Fruit fly (Drosophila melanogaster) whole organism, pupa: ENCODE results near the gene MED15.
A peak's percentile ranks its signal among the peaks of the same experiment; 100 is the strongest.
"Not testable (repeated sequence)": the region's sequence is repeated elsewhere in the genome, so short reads cannot be mapped to it uniquely, and the experiment has no call there.

ENCODE experiments used
- CG10348 ChIP-seq: fragments of 200-800 bp; sonication (Bioruptor generic); IDR thresholded peaks from 2 replicates; pipeline ENCODE4 v1.3.6; 2022; ENCODE audit warnings: missing biosample characterization, missing genetic modification characterization
- CG12605 ChIP-seq: fragments of 200-800 bp; sonication (Bioruptor generic); IDR thresholded peaks from 2 replicates; pipeline ENCODE4 v1.3.6; 2022; ENCODE audit warnings: missing biosample characterization, missing genetic modification characterization
- CG13204 ChIP-seq: fragments of 200-800 bp; sonication (Bioruptor generic); optimal IDR thresholded peaks from 2 replicates; lab custom pipeline; 2018; ENCODE audit warnings: missing biosample characterization, mild to moderate bottlenecking, missing genetic modification characterization, moderate library complexity
- CG14655 ChIP-seq: fragments of 200-800 bp; sonication (Bioruptor generic); optimal IDR thresholded peaks from 3 replicates; lab custom pipeline; 2017; ENCODE audit warnings: mild to moderate bottlenecking, missing biosample characterization, missing genetic modification reagents, missing genetic modification characterization
- CG15710 ChIP-seq: fragments of 200-800 bp; sonication (Bioruptor generic); optimal IDR thresholded peaks from 2 replicates; lab custom pipeline; 2018; ENCODE audit warnings: missing biosample characterization, mild to moderate bottlenecking, missing genetic modification characterization, moderate library complexity
- CG17806 ChIP-seq: fragments of 200-800 bp; sonication (Bioruptor generic); optimal IDR thresholded peaks from 2 replicates; lab custom pipeline; 2018; ENCODE audit warnings: missing biosample characterization, mild to moderate bottlenecking, missing genetic modification characterization, moderate library complexity
- CG32121 ChIP-seq: fragments of 200-800 bp; sonication (Bioruptor generic); IDR thresholded peaks from 2 replicates; pipeline ENCODE4 v1.3.6; 2022; ENCODE audit warnings: missing biosample characterization, missing genetic modification characterization
- CG34367 ChIP-seq: fragments of 200-800 bp; sonication (Bioruptor generic); optimal IDR thresholded peaks from 2 replicates; lab custom pipeline; 2018; ENCODE audit warnings: missing biosample characterization, mild to moderate bottlenecking, missing genetic modification characterization
- CG4496 ChIP-seq: fragments of 200-800 bp; sonication (Bioruptor generic); IDR thresholded peaks from 3 replicates; pipeline ENCODE4 v1.3.6; 2022; ENCODE audit warnings: missing biosample characterization, missing genetic modification characterization
- CG8159 ChIP-seq: fragments of 200-800 bp; sonication (Bioruptor generic); optimal IDR thresholded peaks from 3 replicates; lab custom pipeline; 2018; ENCODE audit warnings: missing biosample characterization, mild to moderate bottlenecking, missing genetic modification characterization, moderate library complexity
- CG8301 ChIP-seq: fragments of 200-800 bp; sonication (Bioruptor generic); optimal IDR thresholded peaks from 2 replicates; lab custom pipeline; 2018; ENCODE audit warnings: missing biosample characterization, mild to moderate bottlenecking, missing genetic modification characterization
- CG9948 ChIP-seq: fragments of 200-800 bp; sonication (Bioruptor generic); optimal IDR thresholded peaks from 2 replicates; lab custom pipeline; 2018; ENCODE audit warnings: missing biosample characterization, mild to moderate bottlenecking, missing genetic modification characterization, moderate library complexity
- D1 ChIP-seq: fragments of 200-800 bp; sonication (Bioruptor generic); optimal IDR thresholded peaks from 2 replicates; lab custom pipeline; 2018; ENCODE audit warnings: missing biosample characterization, mild to moderate bottlenecking, missing genetic modification characterization, moderate library complexity
- EcR ChIP-seq: fragments of 200-800 bp; sonication (Bioruptor generic); optimal IDR thresholded peaks from 3 replicates; lab custom pipeline; 2019; ENCODE audit warnings: missing biosample characterization, missing genetic modification characterization, mild to moderate bottlenecking, moderate library complexity, missing genetic modification reagents
- Ets98B ChIP-seq: fragments of 200-800 bp; sonication (Bioruptor generic); IDR thresholded peaks from 2 replicates; pipeline ENCODE4 v1.3.6; 2022; ENCODE audit warnings: missing biosample characterization, missing genetic modification characterization
- Pif1A ChIP-seq: fragments of 200-800 bp; sonication (Bioruptor generic); optimal IDR thresholded peaks from 3 replicates; lab custom pipeline; 2016; ENCODE audit warnings: missing biosample characterization, missing genetic modification characterization
- Pif1B ChIP-seq: fragments of 200-800 bp; sonication (Bioruptor generic); optimal IDR thresholded peaks from 3 replicates; lab custom pipeline; 2016; ENCODE audit warnings: missing biosample characterization, missing genetic modification characterization
- Snoo ChIP-seq: fragments of 200-800 bp; sonication (Bioruptor generic); optimal IDR thresholded peaks from 3 replicates; lab custom pipeline; 2017; ENCODE audit warnings: missing biosample characterization, mild to moderate bottlenecking, missing genetic modification characterization, inconsistent platforms
- fd96Ca ChIP-seq: fragments of 200-800 bp; sonication (Bioruptor generic); IDR thresholded peaks from 3 replicates; pipeline ENCODE4 v1.3.6; 2022; ENCODE audit warnings: missing biosample characterization, missing genetic modification characterization
- gl ChIP-seq: fragments of 200-800 bp; sonication (Bioruptor generic); optimal IDR thresholded peaks from 2 replicates; lab custom pipeline; 2018; ENCODE audit warnings: missing biosample characterization, mild to moderate bottlenecking, missing genetic modification characterization
- rn ChIP-seq: fragments of 200-800 bp; sonication (Bioruptor generic); IDR thresholded peaks from 2 replicates; pipeline ENCODE4 v1.3.6; 2022; ENCODE audit warnings: missing biosample characterization, missing genetic modification characterization

The MED15 gene

DNA sequence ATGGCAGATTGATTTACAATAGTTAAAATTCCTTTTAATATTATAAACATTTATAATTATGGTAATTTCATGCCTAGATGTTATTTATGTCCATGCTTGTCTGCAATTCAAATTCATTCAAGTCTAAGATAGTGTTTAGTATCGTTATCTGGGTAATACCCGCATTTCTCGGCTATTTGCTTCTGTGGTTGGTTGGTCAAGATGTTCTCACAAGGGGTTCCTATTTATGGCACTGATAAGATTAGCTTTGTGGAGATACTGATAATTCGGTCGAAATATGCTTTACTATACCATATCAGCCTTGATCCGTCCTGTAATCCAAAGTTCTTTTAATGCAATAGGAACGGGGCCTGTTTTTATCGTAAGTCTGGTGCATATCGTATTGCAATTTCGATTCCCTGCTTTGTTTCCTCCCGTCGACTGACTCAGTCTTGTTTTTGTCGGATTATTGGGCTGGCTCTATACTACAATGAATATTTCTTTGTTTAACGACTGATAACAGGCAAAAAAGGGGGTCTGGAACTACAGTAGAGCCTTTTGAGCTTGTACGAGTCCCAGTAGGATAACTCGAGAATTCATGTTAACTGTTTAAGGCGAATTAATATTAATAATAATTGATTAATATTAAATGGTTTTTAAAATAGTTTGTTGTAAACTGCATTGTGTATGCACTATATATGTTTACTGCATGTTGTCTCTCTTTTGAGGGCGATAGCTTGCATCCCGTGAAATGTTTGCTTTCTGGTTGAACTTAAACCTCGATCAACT is 20.9 kb upstream of the MED15 start:
- TF ChIP-seq CG12605 (GFP tag; lab: Robert Waterston, UW) (no peak), CG14655 (GFP tag; lab: Kevin White, UChicago) (no peak), CG8301 (tag; lab: Kevin White, UChicago) (no peak), Pif1A (GFP tag; lab: Kevin White, UChicago) (no peak), gl (no peak), CG34367 (tag; lab: Kevin White, UChicago) (no peak), CG13204 (GFP tag; lab: Kevin White, UChicago) (no peak), Pif1B (peak; percentile 40), rn (GFP tag; lab: Robert Waterston, UW) (no peak), Ets98B (GFP tag; lab: Robert Waterston, UW) (peak; percentile 60; the same call in 1 of the 2 replicates), fd96Ca (no peak), D1 (tag; lab: Kevin White, UChicago) (no peak), CG15710 (tag; lab: Kevin White, UChicago) (peak; percentile 44), CG4496 (GFP tag; lab: Robert Waterston, UW) (peak; percentile 55; the same call in 2 of the 3 replicates), CG17806 (tag; lab: Kevin White, UChicago) (peak; percentile 53), CG32121 (GFP tag; lab: Robert Waterston, UW) (peak; percentile 71), CG9948 (tag; lab: Kevin White, UChicago) (peak; percentile 15), Snoo (tag; lab: Kevin White, UChicago) (no peak), EcR (peak; percentile 35), CG10348 (GFP tag; lab: Robert Waterston, UW) (no peak), CG8159 (tag; lab: Kevin White, UChicago) (peak; percentile 60)

DNA sequence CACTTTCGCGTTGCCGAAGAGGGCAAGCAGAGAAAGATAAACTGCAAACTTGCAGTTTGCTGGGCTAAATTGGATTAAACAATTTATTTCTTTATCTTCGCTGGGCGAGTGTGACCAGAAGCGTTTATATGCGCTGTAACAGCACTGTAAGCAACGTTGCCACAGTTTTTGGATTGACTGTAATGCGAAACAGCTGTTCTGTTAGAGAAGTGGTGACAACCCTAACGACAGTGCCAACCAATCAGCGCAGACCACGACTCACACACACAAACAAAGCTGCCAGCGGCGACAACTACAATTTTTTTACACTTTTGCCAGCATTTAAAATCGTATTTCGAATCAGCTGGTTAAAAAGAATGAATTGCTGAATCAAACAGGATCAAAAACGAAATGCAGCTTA is 19.9 kb upstream of the MED15 start, which contains the start of the genes crq and shv:
Gene crq (minus strand): TSS at position 153 of the 400 bp plus-strand sequence.
Gene shv (plus strand): TSS at position 237 of the 400 bp plus-strand sequence.
- TF ChIP-seq CG15710 (tag; lab: Kevin White, UChicago) (peak; percentile 10), Pif1A (GFP tag; lab: Kevin White, UChicago) (no peak)

DNA sequence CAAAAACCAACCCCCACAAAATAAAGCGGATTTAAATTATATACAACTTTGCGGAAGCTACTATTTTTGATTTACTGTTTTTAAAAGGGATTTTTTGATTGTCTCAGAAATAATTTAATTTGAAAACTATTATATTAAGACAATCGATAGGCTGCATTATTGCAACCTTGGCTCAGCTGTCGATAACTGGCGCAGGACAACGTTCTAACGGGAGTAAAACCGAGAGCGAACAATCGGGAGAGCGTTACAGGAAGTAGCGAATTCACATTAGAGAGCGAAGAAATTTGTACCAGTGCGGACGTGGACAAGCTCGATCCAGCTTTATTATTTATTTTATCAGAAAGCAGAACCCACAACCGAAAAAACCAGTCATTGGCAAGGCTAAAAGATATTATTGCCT is 17.5 kb upstream of the MED15 start, which contains the start of gene CG4133:
Gene CG4133 (plus strand): TSS at position 258 of the 400 bp plus-strand sequence.
- TF ChIP-seq CG14655 (GFP tag; lab: Kevin White, UChicago); Snoo (tag; lab: Kevin White, UChicago); CG32121 (GFP tag; lab: Robert Waterston, UW): not testable (repeated sequence)

DNA sequence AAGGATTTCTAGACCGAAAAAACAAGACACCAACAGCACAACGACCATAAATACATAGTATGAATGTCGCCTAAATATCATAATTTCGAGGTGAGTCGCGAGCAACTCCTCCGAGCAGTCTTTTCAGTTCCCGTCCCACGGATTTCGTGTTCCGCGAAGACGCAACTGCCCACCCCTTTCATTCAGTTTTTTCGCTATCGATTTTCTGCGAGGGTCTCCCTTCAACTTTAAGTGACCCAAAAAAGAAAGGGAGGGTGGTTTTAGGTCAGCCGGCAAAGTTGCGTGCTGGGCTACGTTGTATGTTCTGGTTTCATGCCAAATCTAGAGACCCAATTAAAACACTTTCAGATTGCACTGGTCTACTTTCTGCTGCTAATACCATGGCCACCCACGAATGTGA is 17.1 kb upstream of the MED15 start:
- TF ChIP-seq rn (GFP tag; lab: Robert Waterston, UW): no peak
- TF ChIP-seq CG14655 (GFP tag; lab: Kevin White, UChicago): no peak
- TF ChIP-seq CG9948 (tag; lab: Kevin White, UChicago): no peak
- TF ChIP-seq EcR: no peak
- TF ChIP-seq CG10348 (GFP tag; lab: Robert Waterston, UW): no peak
- TF ChIP-seq CG4496 (GFP tag; lab: Robert Waterston, UW): no peak
- no peak for TF ChIP-seq Ets98B (GFP tag; lab: Robert Waterston, UW)
- no peak for TF ChIP-seq CG12605 (GFP tag; lab: Robert Waterston, UW)

DNA sequence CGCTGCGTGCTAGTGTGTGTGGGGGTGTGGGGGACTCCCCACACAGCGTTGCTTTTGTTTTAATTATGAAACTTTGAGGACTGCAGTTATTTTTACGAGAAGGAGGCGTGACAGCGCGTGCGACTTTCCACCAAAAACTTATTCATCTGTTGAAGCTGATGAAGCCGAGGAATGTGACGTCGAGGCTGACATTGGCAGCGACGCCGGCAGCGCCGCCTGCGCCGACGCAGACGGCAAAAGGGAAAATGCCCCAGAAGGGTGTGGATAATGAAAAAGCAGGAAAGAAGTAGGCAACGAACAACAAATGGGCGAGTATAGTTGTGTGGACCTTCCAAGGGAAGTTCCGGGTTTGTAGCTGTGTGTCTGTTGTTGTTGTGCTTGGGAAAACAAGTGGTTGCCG is 5.1 kb upstream of the MED15 start:
- no peak for TF ChIP-seq rn (GFP tag; lab: Robert Waterston, UW)
- no peak for TF ChIP-seq CG10348 (GFP tag; lab: Robert Waterston, UW)
- no peak for TF ChIP-seq fd96Ca
- TF ChIP-seq CG12605 (GFP tag; lab: Robert Waterston, UW): no peak
- TF ChIP-seq gl: no peak
- TF ChIP-seq CG8159 (tag; lab: Kevin White, UChicago): no peak
- no peak for TF ChIP-seq Pif1B
- no peak for TF ChIP-seq CG17806 (tag; lab: Kevin White, UChicago)
- no peak for TF ChIP-seq Pif1A (GFP tag; lab: Kevin White, UChicago)
- no peak for TF ChIP-seq CG9948 (tag; lab: Kevin White, UChicago)

DNA sequence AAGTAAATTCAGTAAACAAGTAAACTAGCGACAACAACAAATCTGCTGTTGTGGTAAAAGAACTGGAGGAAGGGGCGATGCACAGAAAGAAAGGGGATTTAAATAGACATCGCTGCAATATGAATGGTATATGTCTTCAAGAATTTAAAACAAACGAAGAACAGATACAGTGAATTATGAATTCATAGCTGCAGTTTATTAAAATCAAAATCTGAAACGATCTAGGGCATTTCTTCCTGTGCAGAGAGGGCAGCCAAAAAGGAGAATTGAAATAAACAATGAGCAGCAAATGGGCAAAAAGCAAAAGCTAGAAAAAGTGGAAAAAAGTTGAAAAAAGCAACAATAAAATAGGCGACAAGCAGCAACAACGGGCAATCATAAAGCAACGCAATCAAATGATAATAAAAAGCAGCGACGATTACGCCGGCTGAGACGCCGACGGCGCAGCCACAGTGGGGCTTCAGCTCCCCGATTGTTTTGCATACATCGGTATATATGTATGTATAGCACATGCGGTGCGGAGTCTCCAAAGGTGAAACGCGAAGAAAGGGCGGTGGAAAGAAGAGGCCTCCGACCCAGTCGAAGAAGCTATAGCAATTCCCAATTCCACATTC is 4.0 kb upstream of the MED15 start:
- TF ChIP-seq CG8159 (tag; lab: Kevin White, UChicago) (peak; percentile 56), CG17806 (tag; lab: Kevin White, UChicago) (peak; percentile 61), CG10348 (GFP tag; lab: Robert Waterston, UW) (peak; percentile 21; the same call in 1 of the 2 replicates), CG12605 (GFP tag; lab: Robert Waterston, UW) (peak; percentile 81), D1 (tag; lab: Kevin White, UChicago) (no peak), Pif1A (GFP tag; lab: Kevin White, UChicago) (peak; percentile 58), Pif1B (peak; percentile 59), rn (GFP tag; lab: Robert Waterston, UW) (peak; percentile 49; the same call in 1 of the 2 replicates), Snoo (tag; lab: Kevin White, UChicago) (no peak), CG32121 (GFP tag; lab: Robert Waterston, UW) (peak; percentile 75), gl (no peak), fd96Ca (peak; percentile 86), CG14655 (GFP tag; lab: Kevin White, UChicago) (peak; percentile 87), Ets98B (GFP tag; lab: Robert Waterston, UW) (peak; percentile 79), CG4496 (GFP tag; lab: Robert Waterston, UW) (peak; percentile 85), CG8301 (tag; lab: Kevin White, UChicago) (peak; percentile 82), CG9948 (tag; lab: Kevin White, UChicago) (peak; percentile 63), CG15710 (tag; lab: Kevin White, UChicago) (peak; percentile 23), EcR (no peak), CG13204 (GFP tag; lab: Kevin White, UChicago) (peak; percentile 36), CG34367 (tag; lab: Kevin White, UChicago) (peak; percentile 38)
- TF ChIP-seq, all 21 proteins: peak for 17
